Fruit fly (Drosophila melanogaster): Measurements from ENCODE around the gene sas.
A peak's percentile ranks its signal among the peaks of the same experiment; 100 is the strongest.

Gene sas

DNA sequence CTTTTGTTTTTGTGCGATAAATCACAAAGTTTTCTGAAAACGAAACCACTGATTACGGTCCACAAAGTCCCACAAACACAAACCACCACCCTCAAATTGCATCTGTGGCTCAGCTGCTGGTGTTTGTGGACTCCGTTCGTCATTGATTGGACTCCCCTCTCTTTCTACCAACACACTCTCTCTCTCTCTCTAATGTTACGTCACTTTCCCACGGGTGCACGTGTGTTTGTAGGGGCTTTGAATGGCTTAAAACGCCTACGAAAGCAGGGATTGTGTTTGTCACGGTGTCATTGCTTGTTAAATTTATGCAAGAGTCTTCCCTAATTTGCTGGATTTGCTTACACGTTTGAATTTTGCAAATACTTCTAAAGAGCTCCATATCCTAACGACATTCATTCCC, 25.4 kb downstream of the sas start:
- TF ChIP-seq tj (GFP tag; optimal IDR thresholded peaks at IDR 0.05), result peak; percentile 70
- TF ChIP-seq ovo (GFP tag; optimal IDR thresholded peaks at IDR 0.05), result no peak

- TF ChIP-seq bab1 (GFP tag; optimal IDR thresholded peaks at IDR 0.05), result no peak
- peak; percentile 67 for TF ChIP-seq kay (GFP tag; ENCODE audit: borderline replicate concordance)
- no peak for TF ChIP-seq CG7101 (tag; optimal IDR thresholded peaks at IDR 0.05)
Observed at dm6 chr3R:7188697-7189096, 26.1 kb downstream of the sas start.

DNA sequence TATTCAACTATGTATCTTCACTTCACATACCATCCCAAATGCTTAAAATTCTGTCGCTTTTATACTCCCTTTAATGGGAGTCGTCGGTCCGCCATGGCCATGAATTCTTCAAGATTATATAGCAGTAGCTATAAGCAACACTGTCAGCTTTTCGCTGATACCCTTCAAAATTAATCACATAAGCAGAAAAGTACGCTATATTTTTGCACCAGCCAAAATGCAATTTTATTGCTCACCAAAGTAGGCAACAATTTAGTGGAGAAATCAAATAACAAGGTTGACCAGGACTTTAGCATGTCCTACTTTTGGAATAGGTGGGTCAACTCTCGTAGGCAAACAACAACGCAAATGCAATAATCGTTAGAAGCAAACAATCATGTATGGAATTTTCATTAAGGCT, 37.2 kb downstream of the sas start:
- TF ChIP-seq Crg-1 (GFP tag; optimal IDR thresholded peaks at IDR 0.05) (no peak), kay (GFP tag; ENCODE audit: borderline replicate concordance) (peak; percentile 52), Hr96 (GFP tag; optimal IDR thresholded peaks at IDR 0.05) (no peak), CG11617 (GFP tag; optimal IDR thresholded peaks at IDR 0.05) (no peak), CG1620 (GFP tag; optimal IDR thresholded peaks at IDR 0.05) (no peak), CG14711 (tag; optimal IDR thresholded peaks at IDR 0.05) (no peak), CG7101 (tag; optimal IDR thresholded peaks at IDR 0.05) (no peak), bab1 (GFP tag; optimal IDR thresholded peaks at IDR 0.05) (peak; percentile 31), pad (GFP tag; optimal IDR thresholded peaks at IDR 0.05) (no peak), Mnt (GFP tag; optimal IDR thresholded peaks at IDR 0.05) (no peak), CG33017 (tag; optimal IDR thresholded peaks at IDR 0.05) (no peak), CG7045 (GFP tag; optimal IDR thresholded peaks at IDR 0.05) (no peak), CG5204 (GFP tag; optimal IDR thresholded peaks at IDR 0.05) (no peak), cnc (optimal IDR thresholded peaks at IDR 0.05) (no peak), CG12768 (GFP tag; optimal IDR thresholded peaks at IDR 0.05) (no peak), ovo (GFP tag; optimal IDR thresholded peaks at IDR 0.05) (no peak), Clk (GFP tag; optimal IDR thresholded peaks at IDR 0.05) (no peak), cic (GFP tag; optimal IDR thresholded peaks at IDR 0.05) (no peak), tj (GFP tag; optimal IDR thresholded peaks at IDR 0.05) (peak; percentile 5), toe (GFP tag; optimal IDR thresholded peaks at IDR 0.05) (no peak)

DNA sequence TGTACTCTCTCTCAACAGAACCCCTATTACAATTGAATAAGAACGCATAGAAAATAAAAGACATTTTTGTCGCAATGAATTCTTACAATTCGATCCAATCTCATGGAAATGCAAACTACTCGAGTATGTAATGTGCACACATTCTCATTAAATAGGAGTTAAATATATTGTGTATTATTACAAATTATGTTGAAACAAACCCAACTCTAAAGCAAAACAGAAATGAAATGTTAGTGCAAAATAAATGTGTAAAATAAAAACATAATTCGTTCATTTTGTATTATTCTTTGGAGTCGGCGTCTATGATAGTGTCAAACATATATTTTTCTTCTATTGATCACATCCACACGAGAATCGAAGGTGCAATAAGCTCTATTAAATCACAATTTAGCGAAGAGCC, 38.1 kb downstream of the sas start, which contains the start of gene CG14609:
CG14609 (plus strand) TSS at position 301 of the 400 bp plus-strand sequence.
- no peak for TF ChIP-seq ovo (GFP tag; optimal IDR thresholded peaks at IDR 0.05)
- no peak for TF ChIP-seq CG7101 (tag; optimal IDR thresholded peaks at IDR 0.05)
- TF ChIP-seq CG11617 (GFP tag; optimal IDR thresholded peaks at IDR 0.05), result no peak

DNA sequence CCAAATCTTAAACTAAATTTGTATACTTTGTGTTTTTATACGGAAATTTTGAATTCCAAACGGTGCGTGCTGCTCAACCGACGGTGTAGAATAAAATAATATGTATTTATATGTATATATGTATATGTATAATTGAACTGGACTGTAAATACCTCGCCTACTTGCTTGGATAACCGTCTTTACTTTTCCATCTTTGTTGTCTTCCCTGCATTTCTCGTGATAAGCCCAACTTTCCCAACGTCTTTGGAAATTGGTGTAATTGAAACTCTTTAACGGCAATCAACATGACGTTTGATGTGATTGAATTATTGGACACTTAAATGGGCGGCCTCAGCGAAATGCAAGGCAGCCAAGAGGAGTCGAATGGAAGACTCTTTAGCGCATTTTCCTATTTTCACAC, 45.7 kb downstream of the sas start, which contains the start of gene CG1288:
CG1288 (minus strand) TSS at position 101 of the 400 bp plus-strand sequence.
- no peak for TF ChIP-seq toe (GFP tag; optimal IDR thresholded peaks at IDR 0.05)
- TF ChIP-seq Crg-1 (GFP tag; optimal IDR thresholded peaks at IDR 0.05), result no peak
- TF ChIP-seq Mnt (GFP tag; optimal IDR thresholded peaks at IDR 0.05), result no peak
- no peak for TF ChIP-seq CG1620 (GFP tag; optimal IDR thresholded peaks at IDR 0.05)
- no peak for TF ChIP-seq Clk (GFP tag; optimal IDR thresholded peaks at IDR 0.05)
- TF ChIP-seq CG11617 (GFP tag; optimal IDR thresholded peaks at IDR 0.05), result no peak
- no peak for TF ChIP-seq cnc (optimal IDR thresholded peaks at IDR 0.05)
- TF ChIP-seq CG12768 (GFP tag; optimal IDR thresholded peaks at IDR 0.05), result no peak
- no peak for TF ChIP-seq kay (GFP tag; ENCODE audit: borderline replicate concordance)
- TF ChIP-seq CG7101 (tag; optimal IDR thresholded peaks at IDR 0.05), result no peak
- TF ChIP-seq tj (GFP tag; optimal IDR thresholded peaks at IDR 0.05), result no peak

- peak; percentile 79 for TF ChIP-seq CG7101 (tag; optimal IDR thresholded peaks at IDR 0.05)
- peak; percentile 45 for TF ChIP-seq ovo (GFP tag; optimal IDR thresholded peaks at IDR 0.05)
- TF ChIP-seq CG5204 (GFP tag; optimal IDR thresholded peaks at IDR 0.05), result peak; percentile 35
- TF ChIP-seq CG12768 (GFP tag; optimal IDR thresholded peaks at IDR 0.05), result peak; percentile 36
- TF ChIP-seq CG11617 (GFP tag; optimal IDR thresholded peaks at IDR 0.05), result peak; percentile 73
- peak; percentile 24 for TF ChIP-seq CG1620 (GFP tag; optimal IDR thresholded peaks at IDR 0.05)
- TF ChIP-seq Hr96 (GFP tag; optimal IDR thresholded peaks at IDR 0.05), result peak; percentile 37
- peak; percentile 66 for TF ChIP-seq toe (GFP tag; optimal IDR thresholded peaks at IDR 0.05)
- no peak for TF ChIP-seq Clk (GFP tag; optimal IDR thresholded peaks at IDR 0.05)
- peak; percentile 65 for TF ChIP-seq cic (GFP tag; optimal IDR thresholded peaks at IDR 0.05)
- TF ChIP-seq Crg-1 (GFP tag; optimal IDR thresholded peaks at IDR 0.05), result peak; percentile 83
- TF ChIP-seq kay (GFP tag; ENCODE audit: borderline replicate concordance), result peak; percentile 89
- TF ChIP-seq bab1 (GFP tag; optimal IDR thresholded peaks at IDR 0.05), result no peak
- TF ChIP-seq tj (GFP tag; optimal IDR thresholded peaks at IDR 0.05), result peak; percentile 27
- peak; percentile 82 for TF ChIP-seq CG33017 (tag; optimal IDR thresholded peaks at IDR 0.05)
- peak; percentile 89 for TF ChIP-seq CG7045 (GFP tag; optimal IDR thresholded peaks at IDR 0.05)
- peak; percentile 52 for TF ChIP-seq CG14711 (tag; optimal IDR thresholded peaks at IDR 0.05)
- TF ChIP-seq pad (GFP tag; optimal IDR thresholded peaks at IDR 0.05), result peak; percentile 9
- TF ChIP-seq Mnt (GFP tag; optimal IDR thresholded peaks at IDR 0.05), result peak; percentile 60
- TF ChIP-seq cnc (optimal IDR thresholded peaks at IDR 0.05), result no peak
Observed at dm6 chr3R:7216924-7217529, 54.4 kb downstream of the sas start, which contains the start of gene CG14606. CG14606 (minus strand) TSS chr3R:7217083.

- TF ChIP-seq CG5204 (GFP tag; optimal IDR thresholded peaks at IDR 0.05), result no peak
- no peak for TF ChIP-seq Mnt (GFP tag; optimal IDR thresholded peaks at IDR 0.05)
- TF ChIP-seq cic (GFP tag; optimal IDR thresholded peaks at IDR 0.05), result no peak
Observed at dm6 chr3R:7219605-7220004, 57.0 kb downstream of the sas start, which contains the start of gene CG14605. CG14605 (minus strand) TSS chr3R:7219705.

Measured in whole organism, adult.